Worm (Caenorhabditis elegans): ENCODE data around the gene mrpl-35.

- TF ChIP-seq nhr-102 (tag; optimal IDR thresholded peaks at IDR 0.05) (no peak), daf-12 (tag; optimal IDR thresholded peaks at IDR 0.05) (no peak), ceh-82 (tag; optimal IDR thresholded peaks at IDR 0.05) (no peak), egl-27 (tag; optimal IDR thresholded peaks at IDR 0.05) (no peak), fkh-10 (GFP tag; optimal IDR thresholded peaks at IDR 0.05) (no peak), zfp-3 (GFP tag; conservative IDR thresholded peaks at IDR 0.05) (no peak), snpc-4 (tag; optimal IDR thresholded peaks at IDR 0.05) (no peak)
These were observed 29.1 kb upstream of the mrpl-35 start for ce11 chrIII:3480950-3481349.
